Fruit fly (Drosophila melanogaster) whole organism, embryonic: ENCODE results near the gene CG8142.

ENCODE experiments used
- Abd-B ChIP-seq: fragments of 200-800 bp; sonication (Bioruptor generic); optimal IDR thresholded peaks from 2 replicates; lab custom pipeline; 2018; ENCODE audit warnings: missing biosample characterization, mild to moderate bottlenecking, missing genetic modification characterization, moderate library complexity
- Aef1 ChIP-seq: fragments of 200-800 bp; sonication (Bioruptor generic); IDR thresholded peaks from 3 replicates; pipeline ENCODE4 v1.3.6; 2022; ENCODE audit warnings: missing biosample characterization, missing genetic modification characterization
- Antp ChIP-seq: fragments of 200-800 bp; sonication (Bioruptor generic); optimal IDR thresholded peaks from 3 replicates; lab custom pipeline; 2016; ENCODE audit warnings: missing biosample characterization, missing genetic modification characterization
- Atf-2 ChIP-seq: fragments of 200-800 bp; sonication (Bioruptor generic); optimal IDR thresholded peaks from 2 replicates; lab custom pipeline; 2016; ENCODE audit warnings: missing biosample characterization, missing genetic modification characterization
- CG1024 ChIP-seq: fragments of 200-800 bp; sonication (Bioruptor generic); IDR thresholded peaks from 2 replicates; pipeline ENCODE4 v1.3.6; 2022; ENCODE audit warnings: missing biosample characterization, missing genetic modification characterization
- CG10543 ChIP-seq: fragments of 200-800 bp; sonication (Bioruptor generic); optimal IDR thresholded peaks from 3 replicates; lab custom pipeline; 2017; ENCODE audit warnings: missing biosample characterization, mild to moderate bottlenecking, missing genetic modification characterization, moderate library complexity
- CG12391 ChIP-seq: fragments of 200-800 bp; sonication (Bioruptor generic); optimal IDR thresholded peaks from 3 replicates; lab custom pipeline; 2018; ENCODE audit warnings: missing biosample characterization, mild to moderate bottlenecking, missing genetic modification characterization, moderate library complexity
- CG13287 ChIP-seq: fragments of 200-800 bp; sonication (Bioruptor generic); IDR thresholded peaks from 2 replicates; pipeline ENCODE4 v1.3.6; 2022; ENCODE audit warnings: missing biosample characterization, missing genetic modification characterization; ENCODE audit not compliant: partially characterized antibody
- CG13624 ChIP-seq: fragments of 200-800 bp; sonication (Bioruptor generic); optimal IDR thresholded peaks from 2 replicates; lab custom pipeline; 2016; ENCODE audit warnings: missing biosample characterization, missing genetic modification characterization
- CG15073 ChIP-seq: fragments of 200-800 bp; sonication (Bioruptor generic); optimal IDR thresholded peaks from 2 replicates; lab custom pipeline; 2016; ENCODE audit warnings: missing biosample characterization, missing genetic modification characterization
- CG1603 ChIP-seq: fragments of 200-800 bp; sonication (Bioruptor generic); optimal IDR thresholded peaks from 2 replicates; lab custom pipeline; 2019; ENCODE audit warnings: missing biosample characterization, mild to moderate bottlenecking, missing genetic modification characterization, moderate library complexity
- CG17385 ChIP-seq: fragments of 200-800 bp; sonication (Bioruptor generic); optimal IDR thresholded peaks from 3 replicates; lab custom pipeline; 2018; ENCODE audit warnings: missing biosample characterization, mild to moderate bottlenecking, missing genetic modification characterization
- CG17912 ChIP-seq: fragments of 200-800 bp; sonication (Bioruptor generic); optimal IDR thresholded peaks from 2 replicates; lab custom pipeline; 2018; ENCODE audit warnings: missing biosample characterization, mild to moderate bottlenecking, missing genetic modification characterization
- CG2678 ChIP-seq: fragments of 200-800 bp; sonication (Bioruptor generic); optimal IDR thresholded peaks from 3 replicates; lab custom pipeline; 2019; ENCODE audit warnings: missing biosample characterization, mild to moderate bottlenecking, missing genetic modification characterization, moderate library complexity
- CG2889 ChIP-seq: fragments of 200-800 bp; sonication (Bioruptor generic); IDR thresholded peaks from 3 replicates; pipeline ENCODE4 v1.3.6; 2022; ENCODE audit warnings: missing biosample characterization, missing genetic modification characterization
- CG31388 ChIP-seq: fragments of 200-800 bp; sonication (Bioruptor generic); optimal IDR thresholded peaks from 2 replicates; lab custom pipeline; 2016; ENCODE audit warnings: missing biosample characterization, missing genetic modification characterization
- CG5180 ChIP-seq: fragments of 200-800 bp; sonication (Bioruptor generic); optimal IDR thresholded peaks from 3 replicates; lab custom pipeline; 2017; ENCODE audit warnings: missing biosample characterization, missing genetic modification characterization, mild to moderate bottlenecking, moderate library complexity, missing genetic modification reagents
- CG9437 ChIP-seq: fragments of 200-800 bp; sonication (Bioruptor generic); optimal IDR thresholded peaks from 2 replicates; lab custom pipeline; 2018; ENCODE audit warnings: missing biosample characterization, mild to moderate bottlenecking, missing genetic modification characterization
- CG9797 ChIP-seq: fragments of 200-800 bp; sonication (Bioruptor generic); optimal IDR thresholded peaks from 3 replicates; lab custom pipeline; 2018; ENCODE audit warnings: missing biosample characterization, mild to moderate bottlenecking, missing genetic modification characterization
- CG9932 ChIP-seq: fragments of 200-800 bp; sonication (Bioruptor generic); IDR thresholded peaks from 2 replicates; pipeline ENCODE4 v1.3.6; 2022; ENCODE audit warnings: missing biosample characterization, missing genetic modification characterization
- Dip2 ChIP-seq: fragments of 200-800 bp; sonication (Bioruptor generic); IDR thresholded peaks from 2 replicates; pipeline ENCODE4 v1.3.6; 2022; ENCODE audit warnings: missing biosample characterization, missing genetic modification characterization
- Dll ChIP-seq: fragments of 200-800 bp; sonication (Bioruptor generic); IDR thresholded peaks from 4 replicates; pipeline ENCODE4 v1.3.6; 2022; ENCODE audit warnings: missing biosample characterization, missing genetic modification characterization; ENCODE audit not compliant: partially characterized antibody
- Eip74EF ChIP-seq, 2 experiments: fragments of 200-800 bp in 1 of 2; fragments of >200 bp in 1 of 2; sonication (Bioruptor generic) in 1 of 2; optimal IDR thresholded peaks; 2 replicates each; lab custom pipeline; 2017 to 2019; ENCODE audit warnings: missing biosample characterization in 2 of 2, missing genetic modification characterization in 2 of 2, mild to moderate bottlenecking in 1 of 2, moderate library complexity in 1 of 2
- Ets65A ChIP-seq: fragments of 200-800 bp; sonication (Bioruptor generic); peaks from one replicate; lab custom pipeline; 2016; ENCODE audit warnings: missing biosample characterization, missing genetic modification characterization
- H2.0 ChIP-seq: fragments of 200-800 bp; sonication (Bioruptor generic); IDR thresholded peaks from 2 replicates; pipeline ENCODE4 v1.3.6; 2022; ENCODE audit warnings: missing biosample characterization, missing genetic modification characterization
- HLH54F ChIP-seq: fragments of 200-800 bp; sonication (Bioruptor generic); optimal IDR thresholded peaks from 3 replicates; lab custom pipeline; 2016; ENCODE audit warnings: missing biosample characterization, missing genetic modification characterization
- HmgZ ChIP-seq: fragments of 200-800 bp; sonication (Bioruptor generic); optimal IDR thresholded peaks from 2 replicates; lab custom pipeline; 2018; ENCODE audit warnings: missing biosample characterization, mild to moderate bottlenecking, missing genetic modification characterization
- Hmr ChIP-seq: fragments of 200-800 bp; sonication (Bioruptor generic); optimal IDR thresholded peaks from 3 replicates; lab custom pipeline; 2017; ENCODE audit warnings: mild to moderate bottlenecking, missing biosample characterization, missing genetic modification reagents, missing genetic modification characterization
- Neu2 ChIP-seq: fragments of 200-800 bp; sonication (Bioruptor generic); optimal IDR thresholded peaks from 3 replicates; lab custom pipeline; 2016; ENCODE audit warnings: missing biosample characterization, missing genetic modification characterization, borderline replicate concordance
- NfI ChIP-seq: fragments of 200-800 bp; sonication (Bioruptor generic); optimal IDR thresholded peaks from 3 replicates; lab custom pipeline; 2018; ENCODE audit warnings: missing biosample characterization, mild to moderate bottlenecking, missing genetic modification characterization, moderate library complexity
- Sox100B ChIP-seq: fragments of 200-800 bp; sonication (Bioruptor generic); optimal IDR thresholded peaks from 3 replicates; lab custom pipeline; 2018; ENCODE audit warnings: missing biosample characterization, mild to moderate bottlenecking, missing genetic modification characterization
- Trl ChIP-seq, 3 experiments: fragments of >200 bp in 2 of 3; fragments of 200-800 bp in 1 of 3; sonication (Bioruptor generic) in 1 of 3; optimal IDR thresholded peaks; 2 replicates in 1 of 3; 3 replicates in 2 of 3; lab custom pipeline; 2016 to 2017; ENCODE audit warnings: missing biosample characterization in 1 of 3, missing genetic modification characterization in 1 of 3
- YL-1 ChIP-seq: fragments of 200-800 bp; sonication (Bioruptor generic); optimal IDR thresholded peaks from 3 replicates; lab custom pipeline; 2017; ENCODE audit warnings: missing biosample characterization, mild to moderate bottlenecking, missing genetic modification characterization
- al ChIP-seq: fragments of 200-800 bp; sonication (Bioruptor generic); IDR thresholded peaks from 2 replicates; pipeline ENCODE4 v1.3.6; 2022; ENCODE audit warnings: missing biosample characterization, missing genetic modification characterization
- bsh ChIP-seq, 2 experiments: fragments of 200-800 bp; sonication (Bioruptor generic); optimal IDR thresholded peaks; 2 replicates each; lab custom pipeline; 2017 to 2018; ENCODE audit warnings: mild to moderate bottlenecking in 2 of 2, missing biosample characterization in 2 of 2, missing genetic modification characterization in 2 of 2, moderate library complexity in 1 of 2
- dimm ChIP-seq: fragments of 200-800 bp; sonication (Bioruptor generic); IDR thresholded peaks from 2 replicates; pipeline ENCODE4 v1.3.6; 2022; ENCODE audit warnings: missing biosample characterization, missing genetic modification characterization
- disco-r ChIP-seq: fragments of 200-800 bp; sonication (Bioruptor generic); optimal IDR thresholded peaks from 2 replicates; lab custom pipeline; 2016; ENCODE audit warnings: missing biosample characterization, missing genetic modification characterization
- dmrt11E ChIP-seq: fragments of 200-800 bp; sonication (Bioruptor generic); optimal IDR thresholded peaks from 3 replicates; lab custom pipeline; 2018; ENCODE audit warnings: missing biosample characterization, mild to moderate bottlenecking, missing genetic modification characterization, moderate library complexity
- fd3F ChIP-seq: fragments of 200-800 bp; sonication (Bioruptor generic); optimal IDR thresholded peaks from 2 replicates; lab custom pipeline; 2018; ENCODE audit warnings: missing biosample characterization, mild to moderate bottlenecking, missing genetic modification characterization, moderate library complexity
- gfzf ChIP-seq: fragments of 200-800 bp; sonication (Bioruptor generic); optimal IDR thresholded peaks from 2 replicates; lab custom pipeline; 2016; ENCODE audit warnings: missing biosample characterization, mild to moderate bottlenecking, missing genetic modification characterization, moderate library complexity
- grau ChIP-seq: fragments of 200-800 bp; optimal IDR thresholded peaks from 3 replicates; lab custom pipeline; 2019; ENCODE audit warnings: missing biosample characterization, mild to moderate bottlenecking, missing genetic modification characterization, moderate library complexity
- gt ChIP-seq: fragments of 200-800 bp; sonication (Bioruptor generic); IDR thresholded peaks from 2 replicates; pipeline ENCODE4 v1.3.6; 2022; ENCODE audit warnings: missing biosample characterization, missing genetic modification characterization
- lov ChIP-seq, 2 experiments: fragments of 200-800 bp in 1 of 2; fragments of >200 bp in 1 of 2; sonication (Bioruptor generic) in 1 of 2; IDR thresholded peaks in 1 of 2; optimal IDR thresholded peaks in 1 of 2; 2 replicates in 1 of 2; 3 replicates in 1 of 2; pipeline versions ENCODE4 v1.3.6 to Lab custom; 2017 to 2022; ENCODE audit warnings: missing biosample characterization in 1 of 2, missing genetic modification characterization in 1 of 2
- pita ChIP-seq: fragments of 200-800 bp; sonication (Bioruptor generic); optimal IDR thresholded peaks from 2 replicates; lab custom pipeline; 2017; ENCODE audit warnings: missing biosample characterization, mild to moderate bottlenecking, missing genetic modification characterization
- rib ChIP-seq: fragments of 200-800 bp; sonication (Bioruptor generic); IDR thresholded peaks from 2 replicates; pipeline ENCODE4 v1.3.6; 2022; ENCODE audit warnings: missing biosample characterization, missing genetic modification characterization
- stc ChIP-seq: fragments of 200-800 bp; sonication (Bioruptor generic); IDR thresholded peaks from 2 replicates; pipeline ENCODE4 v1.3.6; 2022; ENCODE audit warnings: missing biosample characterization, missing genetic modification characterization
- vfl ChIP-seq: fragments of 200-800 bp; sonication (Bioruptor generic); optimal IDR thresholded peaks from 2 replicates; lab custom pipeline; 2016; ENCODE audit warnings: missing biosample characterization, missing genetic modification characterization
- zfh1 ChIP-seq: fragments of 200-800 bp; sonication (Bioruptor generic); IDR thresholded peaks from 3 replicates; pipeline ENCODE4 v1.3.6; 2022; ENCODE audit warnings: missing biosample characterization, missing genetic modification characterization

The CG8142 gene

dm6 chrX:17802353-17803121 lies 42.0 kb downstream of the CG8142 start (continued):
- TF ChIP-seq lov (optimal IDR thresholded peaks at IDR 0.05; lab: Kevin White, UChicago) (no peak), lov (GFP tag; IDR thresholded peaks at IDR 0.05; lab: Robert Waterston, UW) (no peak), Dll (GFP tag; lab: Robert Waterston, UW) (no peak), CG1024 (GFP tag; lab: Robert Waterston, UW) (no peak), dimm (GFP tag; lab: Robert Waterston, UW) (no peak), Hmr (peak; percentile 58), gt (GFP tag; lab: Robert Waterston, UW) (no peak), CG9932 (GFP tag; lab: Robert Waterston, UW) (peak; percentile 30; the same call in 1 of the 2 replicates), rib (GFP tag; lab: Robert Waterston, UW) (no peak), gfzf (no peak), zfh1 (peak; percentile 25; the same call in 1 of the 3 replicates), Abd-B (GFP tag; lab: Kevin White, UChicago) (peak; percentile 45), CG1603 (peak; percentile 17), al (0 out of 2 replicates have a peak, but pooled peaks have one; percentile 8), CG5180 (no peak), NfI (GFP tag; lab: Kevin White, UChicago) (peak; percentile 30), disco-r (GFP tag; lab: Kevin White, UChicago) (no peak), Antp (GFP tag; lab: Kevin White, UChicago) (no peak), H2.0 (GFP tag; lab: Robert Waterston, UW) (no peak), Trl (optimal IDR thresholded peaks at IDR 0.05; lab: Kevin White, UChicago) (no peak), Trl (GFP tag; optimal IDR thresholded peaks at IDR 0.05; lab: Kevin White, UChicago) (peak; percentile 1), CG17912 (GFP tag; lab: Kevin White, UChicago) (no peak), CG13624 (no peak), Ets65A (GFP tag; lab: Kevin White, UChicago) (peak; percentile 85), pita (GFP tag; lab: Kevin White, UChicago) (no peak), bsh (GFP tag; optimal IDR thresholded peaks at IDR 0.05; lab: Kevin White, UChicago) (peak; percentile 4 to 35), grau (tag; lab: Kevin White, UChicago) (peak; percentile 44), Atf-2 (no peak), CG9437 (peak; percentile 15), CG2889 (GFP tag; lab: Robert Waterston, UW) (no peak), Sox100B (peak; percentile 53), HmgZ (tag; lab: Kevin White, UChicago) (no peak), CG13287 (no peak), Dip2 (GFP tag; lab: Robert Waterston, UW) (no peak), stc (GFP tag; lab: Robert Waterston, UW) (no peak), HLH54F (GFP tag; lab: Kevin White, UChicago) (no peak), CG2678 (tag; lab: Kevin White, UChicago) (peak; percentile 69), CG12391 (tag; lab: Kevin White, UChicago) (peak; percentile 47), dmrt11E (tag; lab: Kevin White, UChicago) (peak; percentile 44), YL-1 (GFP tag; lab: Kevin White, UChicago) (no peak), vfl (GFP tag; lab: Kevin White, UChicago) (no peak), Aef1 (no peak), CG17385 (GFP tag; lab: Kevin White, UChicago) (peak; percentile 40), Neu2 (GFP tag; lab: Kevin White, UChicago) (no peak), fd3F (no peak), CG31388 (GFP tag; lab: Kevin White, UChicago) (no peak), CG9797 (no peak), Eip74EF (GFP tag; optimal IDR thresholded peaks at IDR 0.05; lab: Kevin White, UChicago) (no peak), CG10543 (GFP tag; lab: Kevin White, UChicago) (no peak), CG15073 (GFP tag; lab: Kevin White, UChicago) (no peak)
